Fruit fly (Drosophila melanogaster) whole organism, embryonic: ENCODE data around the gene NdufV3.

ENCODE experiments used
- Abd-B ChIP-seq: fragments of 200-800 bp; sonication (Bioruptor generic); optimal IDR thresholded peaks from 2 replicates; lab custom pipeline; 2018; ENCODE audit warnings: missing biosample characterization, mild to moderate bottlenecking, missing genetic modification characterization, moderate library complexity
- Ada2b ChIP-seq: fragments of 200-800 bp; sonication (Bioruptor generic); IDR thresholded peaks from 2 replicates; pipeline ENCODE4 v1.3.6; 2022; ENCODE audit warnings: missing biosample characterization, missing genetic modification characterization
- Bteb2 ChIP-seq: fragments of 200-800 bp; sonication (Bioruptor generic); optimal IDR thresholded peaks from 2 replicates; lab custom pipeline; 2016; ENCODE audit warnings: missing biosample characterization, missing genetic modification characterization
- CG10274 ChIP-seq: fragments of 200-800 bp; sonication (Bioruptor generic); optimal IDR thresholded peaks from 3 replicates; lab custom pipeline; 2017; ENCODE audit warnings: missing biosample characterization, mild to moderate bottlenecking, missing genetic modification characterization
- CG10543 ChIP-seq: fragments of 200-800 bp; sonication (Bioruptor generic); optimal IDR thresholded peaks from 3 replicates; lab custom pipeline; 2017; ENCODE audit warnings: missing biosample characterization, mild to moderate bottlenecking, missing genetic modification characterization, moderate library complexity
- CG13624 ChIP-seq: fragments of 200-800 bp; sonication (Bioruptor generic); optimal IDR thresholded peaks from 2 replicates; lab custom pipeline; 2016; ENCODE audit warnings: missing biosample characterization, missing genetic modification characterization
- CG14667 ChIP-seq: fragments of 200-800 bp; sonication (Bioruptor generic); IDR thresholded peaks from 2 replicates; pipeline ENCODE4 v1.3.6; 2022; ENCODE audit warnings: missing biosample characterization, missing genetic modification characterization
- CG14710 ChIP-seq: fragments of 200-800 bp; sonication (Bioruptor generic); optimal IDR thresholded peaks from 3 replicates; lab custom pipeline; 2019; ENCODE audit warnings: missing biosample characterization, mild to moderate bottlenecking, missing genetic modification characterization, moderate library complexity
- CG14860 ChIP-seq: fragments of 200-800 bp; sonication (Bioruptor generic); IDR thresholded peaks from 3 replicates; pipeline ENCODE4 v1.3.6; 2022; ENCODE audit warnings: missing biosample characterization, missing genetic modification characterization; ENCODE audit not compliant: partially characterized antibody
- CG15269 ChIP-seq: fragments of 200-800 bp; sonication (Bioruptor generic); optimal IDR thresholded peaks from 2 replicates; lab custom pipeline; 2018; ENCODE audit warnings: missing biosample characterization, mild to moderate bottlenecking, missing genetic modification characterization, moderate library complexity
- CG16779 ChIP-seq: fragments of 200-800 bp; sonication (Bioruptor generic); IDR thresholded peaks from 2 replicates; pipeline ENCODE4 v1.3.6; 2022; ENCODE audit warnings: missing biosample characterization, missing genetic modification characterization
- CG17359 ChIP-seq: fragments of 200-800 bp; sonication (Bioruptor generic); optimal IDR thresholded peaks from 3 replicates; lab custom pipeline; 2018; ENCODE audit warnings: missing biosample characterization, mild to moderate bottlenecking, missing genetic modification characterization, moderate library complexity
- CG17912 ChIP-seq: fragments of 200-800 bp; sonication (Bioruptor generic); optimal IDR thresholded peaks from 2 replicates; lab custom pipeline; 2018; ENCODE audit warnings: missing biosample characterization, mild to moderate bottlenecking, missing genetic modification characterization
- CG2199 ChIP-seq: fragments of 200-800 bp; sonication (Bioruptor generic); IDR thresholded peaks from 3 replicates; pipeline ENCODE4 v1.3.6; 2022; ENCODE audit warnings: missing biosample characterization, missing genetic modification characterization
- CG2678 ChIP-seq: fragments of 200-800 bp; sonication (Bioruptor generic); optimal IDR thresholded peaks from 3 replicates; lab custom pipeline; 2019; ENCODE audit warnings: missing biosample characterization, mild to moderate bottlenecking, missing genetic modification characterization, moderate library complexity
- CG3995 ChIP-seq: fragments of 200-800 bp; sonication (Bioruptor generic); optimal IDR thresholded peaks from 3 replicates; lab custom pipeline; 2016; ENCODE audit warnings: missing biosample characterization, missing genetic modification characterization
- CG7839 ChIP-seq: fragments of 200-800 bp; sonication (Bioruptor generic); optimal IDR thresholded peaks from 3 replicates; lab custom pipeline; 2018; ENCODE audit warnings: missing biosample characterization, mild to moderate bottlenecking, missing genetic modification characterization, moderate library complexity
- CG8478 ChIP-seq: fragments of >200 bp; optimal IDR thresholded peaks from 2 replicates; lab custom pipeline; 2018
- CG9609 ChIP-seq: fragments of 200-800 bp; sonication (Bioruptor generic); optimal IDR thresholded peaks from 3 replicates; lab custom pipeline; 2016; ENCODE audit warnings: missing biosample characterization, missing genetic modification characterization
- D19A ChIP-seq: fragments of 200-800 bp; optimal IDR thresholded peaks from 3 replicates; lab custom pipeline; 2019; ENCODE audit warnings: missing biosample characterization, mild to moderate bottlenecking, missing genetic modification characterization, moderate library complexity
- Doc3 ChIP-seq: fragments of 200-800 bp; sonication (Bioruptor generic); IDR thresholded peaks from 3 replicates; pipeline ENCODE4 v1.3.6; 2022; ENCODE audit warnings: missing biosample characterization, missing genetic modification characterization; ENCODE audit not compliant: partially characterized antibody
- Ets65A ChIP-seq: fragments of 200-800 bp; sonication (Bioruptor generic); peaks from one replicate; lab custom pipeline; 2016; ENCODE audit warnings: missing biosample characterization, missing genetic modification characterization
- NC2β ChIP-seq: fragments of 200-800 bp; sonication (Bioruptor generic); optimal IDR thresholded peaks from 2 replicates; lab custom pipeline; 2016; ENCODE audit warnings: missing biosample characterization, missing genetic modification characterization
- Neu2 ChIP-seq: fragments of 200-800 bp; sonication (Bioruptor generic); optimal IDR thresholded peaks from 3 replicates; lab custom pipeline; 2016; ENCODE audit warnings: missing biosample characterization, missing genetic modification characterization, borderline replicate concordance
- Nf-YC ChIP-seq: fragments of 200-800 bp; optimal IDR thresholded peaks from 3 replicates; lab custom pipeline; 2019; ENCODE audit warnings: missing biosample characterization, mild to moderate bottlenecking, missing genetic modification characterization, moderate library complexity
- PHDP ChIP-seq: fragments of 200-800 bp; sonication (Bioruptor generic); optimal IDR thresholded peaks from 3 replicates; lab custom pipeline; 2018; ENCODE audit warnings: missing biosample characterization, mild to moderate bottlenecking, missing genetic modification characterization, moderate library complexity
- ato ChIP-seq: fragments of 200-800 bp; sonication (Bioruptor generic); IDR thresholded peaks from 2 replicates; pipeline ENCODE4 v1.3.6; 2022; ENCODE audit warnings: missing biosample characterization, missing genetic modification characterization; ENCODE audit not compliant: partially characterized antibody
- corto ChIP-seq: fragments of 200-800 bp; sonication (Bioruptor generic); optimal IDR thresholded peaks from 2 replicates; lab custom pipeline; 2016; ENCODE audit warnings: missing biosample characterization, mild to moderate bottlenecking, missing genetic modification characterization, moderate library complexity
- croc ChIP-seq: fragments of 200-800 bp; sonication (Bioruptor generic); conservative IDR thresholded peaks from 3 replicates; pipeline ENCODE4 v1.3.6; 2022; ENCODE audit warnings: missing biosample characterization, missing genetic modification characterization
- crol ChIP-seq: fragments of 200-800 bp; sonication (Bioruptor generic); IDR thresholded peaks from 2 replicates; pipeline ENCODE4 v1.3.6; 2022; ENCODE audit warnings: missing biosample characterization, missing genetic modification characterization
- exex ChIP-seq: fragments of 200-800 bp; sonication (Bioruptor generic); optimal IDR thresholded peaks from 4 replicates; lab custom pipeline; 2018; ENCODE audit warnings: missing biosample characterization, mild to moderate bottlenecking, missing genetic modification characterization, moderate library complexity
- gcm2 ChIP-seq: fragments of 200-800 bp; sonication (Bioruptor generic); optimal IDR thresholded peaks from 2 replicates; lab custom pipeline; 2016; ENCODE audit warnings: missing biosample characterization, missing genetic modification characterization
- ham ChIP-seq: fragments of 200-800 bp; sonication (Bioruptor generic); IDR thresholded peaks from 2 replicates; pipeline ENCODE4 v1.3.6; 2022; ENCODE audit warnings: missing biosample characterization, missing genetic modification characterization
- hb ChIP-seq: fragments of 200-800 bp; sonication (Bioruptor generic); IDR thresholded peaks from 3 replicates; pipeline ENCODE4 v1.3.6; 2022; ENCODE audit warnings: missing biosample characterization, missing genetic modification characterization; ENCODE audit not compliant: partially characterized antibody
- hbn ChIP-seq: fragments of 200-800 bp; sonication (Bioruptor generic); IDR thresholded peaks from 2 replicates; pipeline ENCODE4 v1.3.6; 2022; ENCODE audit warnings: missing biosample characterization, missing genetic modification characterization; ENCODE audit not compliant: partially characterized antibody
- hkb ChIP-seq, 2 experiments: fragments of 200-800 bp in 1 of 2; fragments of >200 bp in 1 of 2; sonication (Bioruptor generic) in 1 of 2; IDR thresholded peaks in 1 of 2; optimal IDR thresholded peaks in 1 of 2; 2 replicates each; pipeline versions ENCODE4 v1.3.6 to Lab custom; 2017 to 2022; ENCODE audit warnings: missing biosample characterization in 1 of 2, missing genetic modification characterization in 1 of 2
- inv ChIP-seq: fragments of 200-800 bp; sonication (Bioruptor generic); IDR thresholded peaks from 2 replicates; pipeline ENCODE4 v1.3.6; 2022; ENCODE audit warnings: missing biosample characterization, missing genetic modification characterization; ENCODE audit not compliant: partially characterized antibody
- knrl ChIP-seq: fragments of 200-800 bp; sonication (Bioruptor generic); IDR thresholded peaks from 3 replicates; pipeline ENCODE4 v1.3.6; 2022; ENCODE audit warnings: missing biosample characterization, missing genetic modification characterization; ENCODE audit not compliant: partially characterized antibody
- mam ChIP-seq: fragments of 200-800 bp; sonication (Bioruptor generic); optimal IDR thresholded peaks from 3 replicates; lab custom pipeline; 2016; ENCODE audit warnings: missing biosample characterization, missing genetic modification characterization
- nerfin-2 ChIP-seq: fragments of 200-800 bp; sonication (Bioruptor generic); IDR thresholded peaks from 2 replicates; pipeline ENCODE4 v1.3.6; 2022; ENCODE audit warnings: missing biosample characterization, missing genetic modification characterization; ENCODE audit not compliant: partially characterized antibody
- oc ChIP-seq: fragments of 200-800 bp; sonication (Bioruptor generic); optimal IDR thresholded peaks from 2 replicates; lab custom pipeline; 2018; ENCODE audit warnings: missing biosample characterization, mild to moderate bottlenecking, missing genetic modification characterization, moderate library complexity
- onecut ChIP-seq: fragments of 200-800 bp; sonication (Bioruptor generic); IDR thresholded peaks from 2 replicates; pipeline ENCODE4 v1.3.6; 2022; ENCODE audit warnings: missing biosample characterization, missing genetic modification characterization
- prd ChIP-seq, 3 experiments: fragments of >200 bp in 2 of 3; fragments of 200-800 bp in 1 of 3; sonication (Bioruptor generic) in 1 of 3; optimal IDR thresholded peaks in 2 of 3; IDR thresholded peaks in 1 of 3; 2 replicates in 2 of 3; 3 replicates in 1 of 3; pipeline versions ENCODE4 v1.3.6 to Lab custom; 2017 to 2022; ENCODE audit warnings: missing biosample characterization in 1 of 3, missing genetic modification characterization in 1 of 3
- pum ChIP-seq: fragments of 200-800 bp; sonication (Bioruptor generic); optimal IDR thresholded peaks from 2 replicates; lab custom pipeline; 2016; ENCODE audit warnings: missing biosample characterization, missing genetic modification characterization
- salm ChIP-seq: fragments of 200-800 bp; sonication (Bioruptor generic); optimal IDR thresholded peaks from 2 replicates; lab custom pipeline; 2018; ENCODE audit warnings: missing biosample characterization, mild to moderate bottlenecking, missing genetic modification characterization
- scrt ChIP-seq: fragments of 200-800 bp; sonication (Bioruptor generic); optimal IDR thresholded peaks from 2 replicates; lab custom pipeline; 2018; ENCODE audit warnings: missing biosample characterization, mild to moderate bottlenecking, missing genetic modification characterization, moderate library complexity
- usp ChIP-seq: fragments of >200 bp; optimal IDR thresholded peaks from 2 replicates; lab custom pipeline; 2017; ENCODE audit warnings: missing biosample characterization, missing genetic modification characterization

Gene NdufV3

dm6 chrX:11338973-11339867 is 10.6 kb upstream of the NdufV3 start (continued):
- TF ChIP-seq Nf-YC (tag; lab: Kevin White, UChicago) = peak; percentile 8
- no peak for TF ChIP-seq CG17359
- peak; percentile 73 for TF ChIP-seq nerfin-2 (GFP tag; lab: Robert Waterston, UW)
- no peak for TF ChIP-seq ham
- no peak for TF ChIP-seq prd (optimal IDR thresholded peaks at IDR 0.05; lab: Kevin White, UChicago)
- TF ChIP-seq prd (GFP tag; IDR thresholded peaks at IDR 0.05; lab: Robert Waterston, UW) = 0 out of 3 replicates have a peak, but pooled peaks have one; percentile 20
- no peak for TF ChIP-seq CG10274 (GFP tag; lab: Kevin White, UChicago)
- TF ChIP-seq salm = no peak
- peak; percentile 99 for TF ChIP-seq onecut (GFP tag; lab: Robert Waterston, UW)
- peak; percentile 14 for TF ChIP-seq exex (tag; lab: Kevin White, UChicago)
- TF ChIP-seq CG14710 = peak; percentile 76
- no peak for TF ChIP-seq CG15269 (tag; lab: Kevin White, UChicago)
- no peak for TF ChIP-seq corto (GFP tag; lab: Kevin White, UChicago)
- TF ChIP-seq CG7839 (tag; lab: Kevin White, UChicago) = peak; percentile 23
- TF ChIP-seq D19A (tag; lab: Kevin White, UChicago) = no peak
- peak; percentile 92 for TF ChIP-seq crol (GFP tag; lab: Robert Waterston, UW)
- TF ChIP-seq CG14860 (GFP tag; lab: Robert Waterston, UW) = peak; percentile 87
- peak; percentile 53 for TF ChIP-seq Abd-B
- peak; percentile 65 for TF ChIP-seq CG10543
- no peak for TF ChIP-seq usp (GFP tag; lab: Kevin White, UChicago)
- no peak for TF ChIP-seq gcm2
- TF ChIP-seq NC2β (GFP tag; lab: Kevin White, UChicago) = peak; percentile 9
- no peak for TF ChIP-seq CG14667 (GFP tag; lab: Robert Waterston, UW)
- TF ChIP-seq mam = peak; percentile 68
- peak; percentile 68 for TF ChIP-seq hkb (optimal IDR thresholded peaks at IDR 0.05; lab: Kevin White, UChicago)
- no peak for TF ChIP-seq hkb (GFP tag; IDR thresholded peaks at IDR 0.05; lab: Robert Waterston, UW)
- TF ChIP-seq hb (GFP tag; lab: Robert Waterston, UW) = peak; percentile 81
- TF ChIP-seq CG17912 (GFP tag; lab: Kevin White, UChicago) = no peak
- TF ChIP-seq CG8478 = no peak
- peak; percentile 41 for TF ChIP-seq pum (GFP tag; lab: Kevin White, UChicago)
- no peak for TF ChIP-seq Ada2b
- TF ChIP-seq CG9609 (GFP tag; lab: Kevin White, UChicago) = peak; percentile 39
- peak; percentile 58 for TF ChIP-seq CG13624 (GFP tag; lab: Kevin White, UChicago)
- TF ChIP-seq inv = peak; percentile 88
- TF ChIP-seq CG3995 = peak; percentile 49
- peak; percentile 23 for TF ChIP-seq CG2678 (tag; lab: Kevin White, UChicago)
- peak; percentile 13 for TF ChIP-seq oc (tag; lab: Kevin White, UChicago)
- TF ChIP-seq CG16779 = no peak
- TF ChIP-seq Ets65A (GFP tag; lab: Kevin White, UChicago) = peak; percentile 90
- TF ChIP-seq Doc3 = peak; percentile 78
- peak; percentile 82 for TF ChIP-seq hbn (GFP tag; lab: Robert Waterston, UW)
- no peak for TF ChIP-seq croc (GFP tag; lab: Robert Waterston, UW)
- no peak for TF ChIP-seq scrt (GFP tag; lab: Kevin White, UChicago)
- no peak for TF ChIP-seq CG2199 (GFP tag; lab: Robert Waterston, UW)
- no peak for TF ChIP-seq PHDP
- TF ChIP-seq knrl (GFP tag; lab: Robert Waterston, UW) = peak; percentile 93
- no peak for TF ChIP-seq Bteb2 (GFP tag; lab: Kevin White, UChicago)
- TF ChIP-seq ato (GFP tag; lab: Robert Waterston, UW) = peak; percentile 61
- no peak for TF ChIP-seq Neu2
